1 worm cellular context compared by ENCODE assay signal in genomic region chrIII:8653875-8654386, ce11.
TF ChIP-seq lines count a peak whose summit lies in the region.

TSS of gene F22B7.9 (minus strand) at chrIII:8653925.

TF ChIP-seq in whole organism, L1 larva, 84 proteins besides CTCF, POLR2A, EP300 and RAD21 (continued from another document):
- TF ChIP-seq nhr-77 (tag; optimal IDR thresholded peaks at IDR 0.05; lab: Kevin White, UChicago) (peak; percentile 4), fkh-4 (tag; optimal IDR thresholded peaks at IDR 0.05; lab: Kevin White, UChicago; ENCODE audit: borderline replicate concordance) (no peak), lin-14 (GFP tag; optimal IDR thresholded peaks at IDR 0.05; lab: Kevin White, UChicago) (peak; percentile 26), C16A3.4 (tag; optimal IDR thresholded peaks at IDR 0.05; lab: Kevin White, UChicago) (peak; percentile 10), snu-23 (GFP tag; optimal IDR thresholded peaks at IDR 0.05; lab: Kevin White, UChicago) (peak; percentile 35), zag-1 (tag; optimal IDR thresholded peaks at IDR 0.05; lab: Kevin White, UChicago) (no peak), elt-2 (tag; optimal IDR thresholded peaks at IDR 0.05; lab: Kevin White, UChicago) (peak; percentile 54), vab-15 (tag; optimal IDR thresholded peaks at IDR 0.05; lab: Kevin White, UChicago) (no peak), hpl-2 (GFP tag; optimal IDR thresholded peaks at IDR 0.05; lab: Kevin White, UChicago) (no peak), skn-1 (tag; optimal IDR thresholded peaks at IDR 0.05; lab: Kevin White, UChicago) (peak; percentile 0), fkh-8 (tag; optimal IDR thresholded peaks at IDR 0.05; lab: Kevin White, UChicago) (no peak), nhr-71 (tag; optimal IDR thresholded peaks at IDR 0.05; lab: Kevin White, UChicago) (peak; percentile 54), elt-3 (tag; optimal IDR thresholded peaks at IDR 0.05; lab: Kevin White, UChicago) (peak in 2 of 6 experiments; percentile 38 to 51), efl-1 (optimal IDR thresholded peaks at IDR 0.05; lab: Kevin White, UChicago) (no peak), efl-1 (GFP tag; optimal IDR thresholded peaks at IDR 0.05 in 1 of 2; lab: Kevin White, UChicago) (peak in 1 of 2 experiments; percentile 16), nhr-47 (tag; optimal IDR thresholded peaks at IDR 0.05; lab: Kevin White, UChicago) (peak; percentile 30), fos-1 (tag; optimal IDR thresholded peaks at IDR 0.05; lab: Kevin White, UChicago) (no peak), nhr-85 (tag; lab: Kevin White, UChicago) (peak; percentile 81), lin-35 (GFP tag; optimal IDR thresholded peaks at IDR 0.05; lab: Kevin White, UChicago) (peak in 1 of 2 experiments; percentile 34), lin-13 (GFP tag; optimal IDR thresholded peaks at IDR 0.05; lab: Kevin White, UChicago) (no peak), mdl-1 (tag; optimal IDR thresholded peaks at IDR 0.05; lab: Kevin White, UChicago) (peak in 1 of 2 experiments; percentile 53)
